Worm (Caenorhabditis elegans): ENCODE data around the gene frh-1.

Gene frh-1

DNA sequence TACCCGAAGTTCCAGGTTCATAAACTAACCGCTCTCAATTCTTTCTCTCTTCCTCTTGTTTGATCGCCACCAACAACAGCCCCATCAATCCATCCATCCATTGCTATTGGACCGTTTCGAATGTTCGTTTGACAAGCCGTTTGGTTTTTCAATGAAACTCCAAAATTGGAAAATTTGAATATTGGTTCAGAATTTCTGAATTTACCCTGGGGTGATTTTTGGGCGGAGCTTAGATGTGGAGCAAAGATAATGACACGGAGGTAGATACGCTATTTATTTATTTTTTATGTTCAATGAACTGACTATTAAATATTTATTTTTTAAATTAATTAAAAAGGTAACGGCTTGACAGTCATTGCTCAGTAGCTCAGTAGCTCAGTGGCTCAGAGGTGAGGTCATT, 27.0 kb downstream of the frh-1 start, which contains the start of gene B0034.2:
Gene B0034.2 (minus strand): TSS at position 101 of the 400 bp plus-strand sequence.
- no peak for TF ChIP-seq ZK546.5 (tag; optimal IDR thresholded peaks at IDR 0.05)
- TF ChIP-seq elt-3 (tag; optimal IDR thresholded peaks at IDR 0.05): no peak
- no peak for TF ChIP-seq nhr-10 (tag; optimal IDR thresholded peaks at IDR 0.05)
- TF ChIP-seq lsy-2 (tag; optimal IDR thresholded peaks at IDR 0.05): no peak
- TF ChIP-seq dmd-4 (tag; optimal IDR thresholded peaks at IDR 0.05): no peak
- no peak for TF ChIP-seq unc-39 (tag; optimal IDR thresholded peaks at IDR 0.05)

ce11 chrII:5945818-5946217, 28.6 kb downstream of the frh-1 start:
- TF ChIP-seq unc-39 (tag; optimal IDR thresholded peaks at IDR 0.05): no peak
- no peak for TF ChIP-seq aly-2 (tag; optimal IDR thresholded peaks at IDR 0.05)
- TF ChIP-seq zag-1 (tag; optimal IDR thresholded peaks at IDR 0.05): no peak
- no peak for TF ChIP-seq lsy-2 (tag; optimal IDR thresholded peaks at IDR 0.05)
- TF ChIP-seq ama-1 (optimal IDR thresholded peaks at IDR 0.05): no peak
- no peak for TF ChIP-seq nhr-6 (tag; optimal IDR thresholded peaks at IDR 0.05)
- no peak for TF ChIP-seq ceh-16 (tag; optimal IDR thresholded peaks at IDR 0.05)
- no peak for TF ChIP-seq elt-1 (tag; optimal IDR thresholded peaks at IDR 0.05)
- no peak for TF ChIP-seq unc-55 (GFP tag; optimal IDR thresholded peaks at IDR 0.05)
- no peak for TF ChIP-seq sem-4 (tag; optimal IDR thresholded peaks at IDR 0.05)
- no peak for TF ChIP-seq crh-2 (tag; optimal IDR thresholded peaks at IDR 0.05)
- no peak for TF ChIP-seq elt-3 (tag; optimal IDR thresholded peaks at IDR 0.05)
- TF ChIP-seq egl-27 (tag; optimal IDR thresholded peaks at IDR 0.05): no peak
- no peak for TF ChIP-seq sma-3 (GFP tag; optimal IDR thresholded peaks at IDR 0.05)
- TF ChIP-seq dmd-4 (tag; optimal IDR thresholded peaks at IDR 0.05): no peak

ce11 chrII:5946438-5946837, 29.2 kb downstream of the frh-1 start:
- TF ChIP-seq crh-2 (tag; optimal IDR thresholded peaks at IDR 0.05): no peak
- TF ChIP-seq mbf-1 (tag; optimal IDR thresholded peaks at IDR 0.05): no peak
- TF ChIP-seq fos-1 (tag; optimal IDR thresholded peaks at IDR 0.05): no peak
- TF ChIP-seq nhr-129 (tag; optimal IDR thresholded peaks at IDR 0.05): no peak
- no peak for TF ChIP-seq nhr-21 (tag; optimal IDR thresholded peaks at IDR 0.05)
- TF ChIP-seq skn-1 (tag; optimal IDR thresholded peaks at IDR 0.05): no peak
- TF ChIP-seq lin-11 (tag; optimal IDR thresholded peaks at IDR 0.05): no peak
- no peak for TF ChIP-seq mdl-1 (tag; optimal IDR thresholded peaks at IDR 0.05)
- TF ChIP-seq Y55F3AM.14 (GFP tag; optimal IDR thresholded peaks at IDR 0.05): no peak
- no peak for TF ChIP-seq ceh-82 (tag; optimal IDR thresholded peaks at IDR 0.05)
- no peak for TF ChIP-seq R02D3.7 (tag; optimal IDR thresholded peaks at IDR 0.05)
- no peak for TF ChIP-seq nhr-10 (tag; optimal IDR thresholded peaks at IDR 0.05)
- no peak for TF ChIP-seq nhr-23 (tag; optimal IDR thresholded peaks at IDR 0.05)

ce11 chrII:5948681-5949080, 31.5 kb downstream of the frh-1 start:
- TF ChIP-seq crh-2 (tag; optimal IDR thresholded peaks at IDR 0.05): no peak
- TF ChIP-seq dmd-4 (tag; optimal IDR thresholded peaks at IDR 0.05): no peak
- TF ChIP-seq fos-1 (tag; optimal IDR thresholded peaks at IDR 0.05): no peak
- TF ChIP-seq lin-13 (GFP tag; optimal IDR thresholded peaks at IDR 0.05): no peak
- no peak for TF ChIP-seq peb-1 (tag; optimal IDR thresholded peaks at IDR 0.05)
- TF ChIP-seq unc-55 (GFP tag; optimal IDR thresholded peaks at IDR 0.05): peak; percentile 29
- no peak for TF ChIP-seq sem-4 (tag; optimal IDR thresholded peaks at IDR 0.05)
- no peak for TF ChIP-seq ztf-1 (GFP tag; conservative IDR thresholded peaks at IDR 0.05)
- no peak for TF ChIP-seq gmeb-1 (tag; optimal IDR thresholded peaks at IDR 0.05)
- no peak for TF ChIP-seq lin-11 (tag; optimal IDR thresholded peaks at IDR 0.05)
- TF ChIP-seq C34F6.9 (tag; optimal IDR thresholded peaks at IDR 0.05): peak; percentile 36
- TF ChIP-seq nhr-12 (tag; optimal IDR thresholded peaks at IDR 0.05): no peak
- no peak for TF ChIP-seq R02D3.7 (tag; optimal IDR thresholded peaks at IDR 0.05)
- TF ChIP-seq ceh-82 (tag; optimal IDR thresholded peaks at IDR 0.05): no peak
- TF ChIP-seq nhr-23 (tag; optimal IDR thresholded peaks at IDR 0.05): no peak
- TF ChIP-seq F13H6.1 (tag; optimal IDR thresholded peaks at IDR 0.05): peak; percentile 29
- TF ChIP-seq mdl-1 (tag; optimal IDR thresholded peaks at IDR 0.05): no peak
- TF ChIP-seq unc-62 (GFP tag; optimal IDR thresholded peaks at IDR 0.05): no peak
- no peak for TF ChIP-seq alr-1 (tag; optimal IDR thresholded peaks at IDR 0.05)
- TF ChIP-seq nhr-237 (tag; optimal IDR thresholded peaks at IDR 0.05): no peak
- TF ChIP-seq elt-1 (tag; optimal IDR thresholded peaks at IDR 0.05): no peak
- TF ChIP-seq nhr-129 (tag; optimal IDR thresholded peaks at IDR 0.05): no peak
- no peak for TF ChIP-seq mab-5 (tag; optimal IDR thresholded peaks at IDR 0.05)
- TF ChIP-seq nhr-10 (tag; optimal IDR thresholded peaks at IDR 0.05): no peak
- TF ChIP-seq Y55F3AM.14 (GFP tag; optimal IDR thresholded peaks at IDR 0.05): peak; percentile 4
- TF ChIP-seq unc-39 (tag; optimal IDR thresholded peaks at IDR 0.05): no peak
- TF ChIP-seq mbf-1 (tag; optimal IDR thresholded peaks at IDR 0.05): no peak
- TF ChIP-seq nhr-77 (tag; optimal IDR thresholded peaks at IDR 0.05): no peak
- TF ChIP-seq snpc-4 (tag; optimal IDR thresholded peaks at IDR 0.05): no peak
- peak; percentile 22 for TF ChIP-seq sma-9 (GFP tag; optimal IDR thresholded peaks at IDR 0.05)
- no peak for TF ChIP-seq sma-9 (tag; optimal IDR thresholded peaks at IDR 0.05)
- no peak for TF ChIP-seq sma-3 (GFP tag; optimal IDR thresholded peaks at IDR 0.05)
- no peak for TF ChIP-seq lsy-2 (tag; optimal IDR thresholded peaks at IDR 0.05)
- no peak for TF ChIP-seq ztf-11 (tag; optimal IDR thresholded peaks at IDR 0.05)
- no peak for TF ChIP-seq ZK546.5 (tag; optimal IDR thresholded peaks at IDR 0.05)
- TF ChIP-seq zag-1 (tag; optimal IDR thresholded peaks at IDR 0.05): peak; percentile 32
- no peak for TF ChIP-seq elt-3 (tag; optimal IDR thresholded peaks at IDR 0.05)
- no peak for TF ChIP-seq ama-1 (optimal IDR thresholded peaks at IDR 0.05)
- no peak for TF ChIP-seq egl-27 (tag; optimal IDR thresholded peaks at IDR 0.05)
- TF ChIP-seq nhr-25 (tag; optimal IDR thresholded peaks at IDR 0.05): no peak
